Fruit fly (Drosophila melanogaster) whole organism, embryonic: ENCODE data around the gene CG42553.
A peak's percentile ranks its signal among the peaks of the same experiment; 100 is the strongest.

ENCODE experiments used
- Adf1 ChIP-seq: fragments of 200-800 bp; sonication (Bioruptor generic); IDR thresholded peaks from 2 replicates; pipeline ENCODE4 v1.3.6; 2022; ENCODE audit warnings: missing biosample characterization, missing genetic modification characterization
- CG10267 ChIP-seq: fragments of 200-800 bp; sonication (Bioruptor generic); optimal IDR thresholded peaks from 2 replicates; lab custom pipeline; 2018; ENCODE audit warnings: missing biosample characterization, mild to moderate bottlenecking, missing genetic modification characterization, moderate library complexity
- CG10321 ChIP-seq: fragments of 200-800 bp; sonication (Bioruptor generic); IDR thresholded peaks from 2 replicates; pipeline ENCODE4 v1.3.6; 2022; ENCODE audit warnings: missing biosample characterization, missing genetic modification characterization
- CG11247 ChIP-seq: fragments of 200-800 bp; sonication (Bioruptor generic); IDR thresholded peaks from 2 replicates; pipeline ENCODE4 v1.3.6; 2022; ENCODE audit warnings: missing biosample characterization, missing genetic modification characterization
- CG13287 ChIP-seq: fragments of 200-800 bp; sonication (Bioruptor generic); IDR thresholded peaks from 2 replicates; pipeline ENCODE4 v1.3.6; 2022; ENCODE audit warnings: missing biosample characterization, missing genetic modification characterization; ENCODE audit not compliant: partially characterized antibody
- CG13775 ChIP-seq: fragments of 200-800 bp; sonication (Bioruptor generic); optimal IDR thresholded peaks from 3 replicates; lab custom pipeline; 2017; ENCODE audit warnings: missing biosample characterization, mild to moderate bottlenecking, missing genetic modification characterization
- CG14667 ChIP-seq: fragments of 200-800 bp; sonication (Bioruptor generic); IDR thresholded peaks from 2 replicates; pipeline ENCODE4 v1.3.6; 2022; ENCODE audit warnings: missing biosample characterization, missing genetic modification characterization
- CG14860 ChIP-seq: fragments of 200-800 bp; sonication (Bioruptor generic); IDR thresholded peaks from 3 replicates; pipeline ENCODE4 v1.3.6; 2022; ENCODE audit warnings: missing biosample characterization, missing genetic modification characterization; ENCODE audit not compliant: partially characterized antibody
- CG16815 ChIP-seq: fragments of 200-800 bp; sonication (Bioruptor generic); optimal IDR thresholded peaks from 3 replicates; lab custom pipeline; 2017; ENCODE audit warnings: missing biosample characterization, mild to moderate bottlenecking, missing genetic modification characterization
- CG17186 ChIP-seq: fragments of 200-800 bp; sonication (Bioruptor generic); optimal IDR thresholded peaks from 3 replicates; lab custom pipeline; 2017; ENCODE audit warnings: missing biosample characterization, missing genetic modification reagents, missing genetic modification characterization
- CG17912 ChIP-seq: fragments of 200-800 bp; sonication (Bioruptor generic); optimal IDR thresholded peaks from 2 replicates; lab custom pipeline; 2018; ENCODE audit warnings: missing biosample characterization, mild to moderate bottlenecking, missing genetic modification characterization
- CG2712 ChIP-seq: fragments of 200-800 bp; optimal IDR thresholded peaks from 3 replicates; lab custom pipeline; 2019; ENCODE audit warnings: missing biosample characterization, mild to moderate bottlenecking, missing genetic modification characterization, moderate library complexity
- CG31365 ChIP-seq: fragments of 200-800 bp; sonication (Bioruptor generic); optimal IDR thresholded peaks from 2 replicates; lab custom pipeline; 2018; ENCODE audit warnings: missing biosample characterization, mild to moderate bottlenecking, missing genetic modification characterization
- CG32532 ChIP-seq: fragments of 200-800 bp; sonication (Bioruptor generic); IDR thresholded peaks from 2 replicates; pipeline ENCODE4 v1.3.6; 2022; ENCODE audit warnings: missing biosample characterization, missing genetic modification characterization
- CG3281 ChIP-seq: fragments of 200-800 bp; sonication (Bioruptor generic); optimal IDR thresholded peaks from 3 replicates; lab custom pipeline; 2017; ENCODE audit warnings: missing biosample characterization, mild to moderate bottlenecking, missing genetic modification characterization
- CG34376 ChIP-seq: fragments of 200-800 bp; sonication (Bioruptor generic); optimal IDR thresholded peaks from 2 replicates; lab custom pipeline; 2018; ENCODE audit warnings: missing biosample characterization, mild to moderate bottlenecking, missing genetic modification characterization
- CG5953 ChIP-seq: fragments of 200-800 bp; sonication (Bioruptor generic); IDR thresholded peaks from 2 replicates; pipeline ENCODE4 v1.3.6; 2022; ENCODE audit warnings: missing biosample characterization, missing genetic modification characterization
- CG6689 ChIP-seq: fragments of 200-800 bp; sonication (Bioruptor generic); IDR thresholded peaks from 2 replicates; pipeline ENCODE4 v1.3.6; 2022; ENCODE audit warnings: missing biosample characterization, missing genetic modification characterization
- CG9437 ChIP-seq: fragments of 200-800 bp; sonication (Bioruptor generic); optimal IDR thresholded peaks from 2 replicates; lab custom pipeline; 2018; ENCODE audit warnings: missing biosample characterization, mild to moderate bottlenecking, missing genetic modification characterization
- Gug ChIP-seq: fragments of 200-800 bp; sonication (Bioruptor generic); IDR thresholded peaks from 4 replicates; pipeline ENCODE4 v1.3.6; 2022; ENCODE audit warnings: missing biosample characterization, missing genetic modification characterization
- HmgD ChIP-seq: fragments of 200-800 bp; sonication (Bioruptor generic); optimal IDR thresholded peaks from 3 replicates; lab custom pipeline; 2016; ENCODE audit warnings: missing biosample characterization, missing genetic modification characterization
- Lpt ChIP-seq: fragments of >200 bp; optimal IDR thresholded peaks from 2 replicates; lab custom pipeline; 2018; ENCODE audit warnings: missing biosample characterization, missing genetic modification characterization
- MBD-R2 ChIP-seq: fragments of 200-800 bp; sonication (Bioruptor generic); IDR thresholded peaks from 2 replicates; pipeline ENCODE4 v1.3.6; 2022; ENCODE audit warnings: missing biosample characterization, missing genetic modification characterization
- Max ChIP-seq: fragments of 200-800 bp; sonication (Bioruptor generic); optimal IDR thresholded peaks from 2 replicates; lab custom pipeline; 2016; ENCODE audit warnings: missing biosample characterization, mild to moderate bottlenecking, missing genetic modification characterization
- NfI ChIP-seq: fragments of 200-800 bp; sonication (Bioruptor generic); optimal IDR thresholded peaks from 3 replicates; lab custom pipeline; 2018; ENCODE audit warnings: missing biosample characterization, mild to moderate bottlenecking, missing genetic modification characterization, moderate library complexity
- Ravus ChIP-seq: fragments of 200-800 bp; sonication (Bioruptor generic); IDR thresholded peaks from 2 replicates; pipeline ENCODE4 v1.3.6; 2022; ENCODE audit warnings: missing biosample characterization, missing genetic modification characterization
- Sin3A ChIP-seq: fragments of >200 bp; optimal IDR thresholded peaks from 2 replicates; lab custom pipeline; 2018
- TFAM ChIP-seq: fragments of 200-800 bp; sonication (Bioruptor generic); optimal IDR thresholded peaks from 2 replicates; lab custom pipeline; 2017; ENCODE audit warnings: missing biosample characterization, missing genetic modification characterization, inconsistent platforms
- cas ChIP-seq: fragments of 200-800 bp; sonication (Bioruptor generic); IDR thresholded peaks from 2 replicates; pipeline ENCODE4 v1.3.6; 2022; ENCODE audit warnings: missing biosample characterization, missing genetic modification characterization
- chinmo ChIP-seq: fragments of 200-800 bp; sonication (Bioruptor generic); IDR thresholded peaks from 4 replicates; pipeline ENCODE4 v1.3.6; 2022; ENCODE audit warnings: missing biosample characterization, missing genetic modification characterization; ENCODE audit not compliant: partially characterized antibody
- crc ChIP-seq: fragments of 200-800 bp; sonication (Bioruptor generic); optimal IDR thresholded peaks from 2 replicates; lab custom pipeline; 2016; ENCODE audit warnings: missing biosample characterization, missing genetic modification characterization
- dm ChIP-seq: fragments of 200-800 bp; sonication (Bioruptor generic); optimal IDR thresholded peaks from 3 replicates; lab custom pipeline; 2016; ENCODE audit warnings: missing biosample characterization, missing genetic modification characterization
- ewg ChIP-seq: fragments of 200-800 bp; sonication (Bioruptor generic); optimal IDR thresholded peaks from 3 replicates; lab custom pipeline; 2017; ENCODE audit warnings: mild to moderate bottlenecking, missing biosample characterization, missing genetic modification reagents, missing genetic modification characterization
- exex ChIP-seq: fragments of 200-800 bp; sonication (Bioruptor generic); optimal IDR thresholded peaks from 4 replicates; lab custom pipeline; 2018; ENCODE audit warnings: missing biosample characterization, mild to moderate bottlenecking, missing genetic modification characterization, moderate library complexity
- fd102C ChIP-seq: fragments of 200-800 bp; sonication (Bioruptor generic); optimal IDR thresholded peaks from 2 replicates; lab custom pipeline; 2018; ENCODE audit warnings: missing biosample characterization, mild to moderate bottlenecking, missing genetic modification characterization, moderate library complexity
- fu2 ChIP-seq: fragments of 200-800 bp; sonication (Bioruptor generic); optimal IDR thresholded peaks from 2 replicates; lab custom pipeline; 2016; ENCODE audit warnings: missing biosample characterization, missing genetic modification characterization
- jing ChIP-seq: fragments of 200-800 bp; sonication (Bioruptor generic); optimal IDR thresholded peaks from 2 replicates; lab custom pipeline; 2018; ENCODE audit warnings: missing biosample characterization, mild to moderate bottlenecking, missing genetic modification characterization
- jumu ChIP-seq: fragments of 200-800 bp; sonication (Bioruptor generic); optimal IDR thresholded peaks from 3 replicates; lab custom pipeline; 2016; ENCODE audit warnings: missing biosample characterization, missing genetic modification characterization
- maf-S ChIP-seq: fragments of 200-800 bp; sonication (Bioruptor generic); optimal IDR thresholded peaks from 2 replicates; lab custom pipeline; 2016; ENCODE audit warnings: missing biosample characterization, missing genetic modification characterization
- nerfin-1 ChIP-seq: fragments of 200-800 bp; sonication (Bioruptor generic); optimal IDR thresholded peaks from 3 replicates; lab custom pipeline; 2019; ENCODE audit warnings: missing biosample characterization, mild to moderate bottlenecking, missing genetic modification characterization, moderate library complexity
- p53 ChIP-seq: fragments of 200-800 bp; sonication (Bioruptor generic); optimal IDR thresholded peaks from 2 replicates; lab custom pipeline; 2016; ENCODE audit warnings: missing biosample characterization, missing genetic modification characterization
- pan ChIP-seq, 4 experiments: fragments of >200 bp in 3 of 4; fragments of 200-800 bp in 1 of 4; sonication (Bioruptor generic) in 1 of 4; optimal IDR thresholded peaks in 3 of 4; IDR thresholded peaks in 1 of 4; 2 replicates each; pipeline versions ENCODE4 v1.3.6 to Lab custom; 2017 to 2022; ENCODE audit warnings: missing biosample characterization in 2 of 4, missing genetic modification characterization in 2 of 4, mixed read lengths in 1 of 4
- row ChIP-seq: fragments of 200-800 bp; sonication (Bioruptor generic); IDR thresholded peaks from 3 replicates; pipeline ENCODE4 v1.3.6; 2022; ENCODE audit warnings: missing biosample characterization, missing genetic modification characterization
- schlank ChIP-seq: fragments of 200-800 bp; sonication (Bioruptor generic); optimal IDR thresholded peaks from 2 replicates; lab custom pipeline; 2018; ENCODE audit warnings: missing biosample characterization, mild to moderate bottlenecking, missing genetic modification characterization
- scrt ChIP-seq: fragments of 200-800 bp; sonication (Bioruptor generic); optimal IDR thresholded peaks from 2 replicates; lab custom pipeline; 2018; ENCODE audit warnings: missing biosample characterization, mild to moderate bottlenecking, missing genetic modification characterization, moderate library complexity
- slou ChIP-seq: fragments of 200-800 bp; sonication (Bioruptor generic); optimal IDR thresholded peaks from 3 replicates; lab custom pipeline; 2016; ENCODE audit warnings: missing biosample characterization, missing genetic modification characterization
- so ChIP-seq: fragments of 200-800 bp; sonication (Bioruptor generic); IDR thresholded peaks from 3 replicates; pipeline ENCODE4 v1.3.6; 2022; ENCODE audit warnings: missing biosample characterization, missing genetic modification characterization
- toy ChIP-seq: fragments of 200-800 bp; sonication (Bioruptor generic); IDR thresholded peaks from 2 replicates; pipeline ENCODE4 v1.3.6; 2022; ENCODE audit warnings: missing biosample characterization, missing genetic modification characterization
- tup ChIP-seq: fragments of 200-800 bp; sonication (Bioruptor generic); optimal IDR thresholded peaks from 2 replicates; lab custom pipeline; 2016; ENCODE audit warnings: missing biosample characterization, mild to moderate bottlenecking, missing genetic modification characterization, moderate library complexity
- unc-4 ChIP-seq: fragments of 200-800 bp; sonication (Bioruptor generic); IDR thresholded peaks from 2 replicates; pipeline ENCODE4 v1.3.6; 2022; ENCODE audit warnings: missing biosample characterization, missing genetic modification characterization; ENCODE audit not compliant: partially characterized antibody
- zfh2 ChIP-seq: fragments of 200-800 bp; sonication (Bioruptor generic); optimal IDR thresholded peaks from 2 replicates; lab custom pipeline; 2016; ENCODE audit warnings: missing biosample characterization, missing genetic modification characterization

The CG42553 gene

dm6 chr3L:851061-851460, 17.2 kb downstream of the CG42553 start, which contains the start of gene Dci (continued):
- peak; percentile 72 for TF ChIP-seq jumu (GFP tag; lab: Kevin White, UChicago)
- no peak for TF ChIP-seq toy (GFP tag; lab: Robert Waterston, UW)
- TF ChIP-seq CG2712 (tag; lab: Kevin White, UChicago): peak; percentile 68
- TF ChIP-seq CG11247: peak; percentile 75
- no peak for TF ChIP-seq nerfin-1
- peak; percentile 56 for TF ChIP-seq NfI
- no peak for TF ChIP-seq schlank
- TF ChIP-seq dm (GFP tag; lab: Kevin White, UChicago): peak; percentile 36
- no peak for TF ChIP-seq fd102C (GFP tag; lab: Kevin White, UChicago)
- TF ChIP-seq CG9437 (GFP tag; lab: Kevin White, UChicago): peak; percentile 19
- TF ChIP-seq CG6689: peak; percentile 59
- TF ChIP-seq fu2 (GFP tag; lab: Kevin White, UChicago): peak; percentile 54
- no peak for TF ChIP-seq pan (optimal IDR thresholded peaks at IDR 0.05; lab: Kevin White, UChicago)
- peak in 1 of 2 experiments; percentile 84 for TF ChIP-seq pan (GFP tag; optimal IDR thresholded peaks at IDR 0.05 in 1 of 2, IDR thresholded peaks at IDR 0.05 in 1 of 2)
- peak; percentile 55 for TF ChIP-seq CG14667 (GFP tag; lab: Robert Waterston, UW)
- TF ChIP-seq scrt (GFP tag; lab: Kevin White, UChicago): no peak
- no peak for TF ChIP-seq CG31365
- peak; percentile 72 for TF ChIP-seq Max (GFP tag; lab: Kevin White, UChicago)
- no peak for TF ChIP-seq CG17912 (GFP tag; lab: Kevin White, UChicago)
- TF ChIP-seq TFAM (GFP tag; lab: Kevin White, UChicago): no peak
- peak; percentile 52 for TF ChIP-seq maf-S (GFP tag; lab: Kevin White, UChicago)
- no peak for TF ChIP-seq Lpt (GFP tag; lab: Kevin White, UChicago)
- TF ChIP-seq ewg: peak; percentile 46
- TF ChIP-seq slou (GFP tag; lab: Kevin White, UChicago): peak; percentile 57
- peak; percentile 41 for TF ChIP-seq CG3281
- TF ChIP-seq unc-4 (GFP tag; lab: Robert Waterston, UW): peak; percentile 82
- peak; percentile 74 for TF ChIP-seq cas (GFP tag; lab: Robert Waterston, UW)
- peak; percentile 91 for TF ChIP-seq CG13287 (GFP tag; lab: Robert Waterston, UW)
- peak; percentile 57; the same call in 1 of the 3 replicates for TF ChIP-seq so (GFP tag; lab: Robert Waterston, UW)
- peak; percentile 79 for TF ChIP-seq CG13775 (GFP tag; lab: Kevin White, UChicago)
- peak; percentile 48; the same call in 1 of the 2 replicates for TF ChIP-seq CG10321
- TF ChIP-seq HmgD (GFP tag; lab: Kevin White, UChicago): peak; percentile 29
- peak; percentile 28 for TF ChIP-seq Ravus
- TF ChIP-seq Sin3A (lab: Kevin White, UChicago): peak; percentile 83
- TF ChIP-seq Adf1 (GFP tag; lab: Robert Waterston, UW): peak; percentile 60
- peak; percentile 96 for TF ChIP-seq row (GFP tag; lab: Robert Waterston, UW)
- TF ChIP-seq tup (GFP tag; lab: Kevin White, UChicago): peak; percentile 63
- peak; percentile 57 for TF ChIP-seq CG5953 (GFP tag; lab: Robert Waterston, UW)
- peak; percentile 90 for TF ChIP-seq MBD-R2 (GFP tag; lab: Robert Waterston, UW)
- TF ChIP-seq crc (GFP tag; lab: Kevin White, UChicago): peak; percentile 50
- TF ChIP-seq exex (tag; lab: Kevin White, UChicago): no peak
- TF ChIP-seq CG17186 (GFP tag; lab: Kevin White, UChicago): peak; percentile 29
- TF ChIP-seq CG32532 (GFP tag; lab: Robert Waterston, UW): peak; percentile 81
- TF ChIP-seq jing (GFP tag; lab: Kevin White, UChicago): peak; percentile 52
- TF ChIP-seq Gug (GFP tag; lab: Robert Waterston, UW): peak; percentile 41; the same call in 2 of the 4 replicates
- peak; percentile 74; the same call in 2 of the 3 replicates for TF ChIP-seq CG14860 (GFP tag; lab: Robert Waterston, UW)
- 0 out of 4 replicates have a peak, but pooled peaks have one; percentile 49 for TF ChIP-seq chinmo (GFP tag; lab: Robert Waterston, UW)
- peak; percentile 45 for TF ChIP-seq CG16815 (GFP tag; lab: Kevin White, UChicago)
- peak; percentile 68 for TF ChIP-seq zfh2
- TF ChIP-seq CG10267 (tag; lab: Kevin White, UChicago): peak; percentile 73
- TF ChIP-seq CG34376 (GFP tag; lab: Kevin White, UChicago): no peak
- no peak for TF ChIP-seq p53 (GFP tag; lab: Kevin White, UChicago)
